Fruit fly (Drosophila melanogaster) whole organism, prepupa: ENCODE data around the gene SmydA-3.

Experiments
- CG11294 ChIP-seq: fragments of 200-800 bp; sonication (Bioruptor generic); IDR thresholded peaks from 2 replicates; pipeline ENCODE4 v1.3.6; 2022; ENCODE audit warnings: missing biosample characterization, missing genetic modification characterization
- CG1621 ChIP-seq: fragments of 200-800 bp; sonication (Bioruptor generic); optimal IDR thresholded peaks from 3 replicates; lab custom pipeline; 2018; ENCODE audit warnings: missing biosample characterization, mild to moderate bottlenecking, missing genetic modification characterization
- CG3032 ChIP-seq: fragments of 200-800 bp; optimal IDR thresholded peaks from 2 replicates; lab custom pipeline; 2019; ENCODE audit warnings: missing biosample characterization, mild to moderate bottlenecking, missing genetic modification characterization, moderate library complexity
- CG8632 ChIP-seq: fragments of 200-800 bp; sonication (Bioruptor generic); optimal IDR thresholded peaks from 3 replicates; lab custom pipeline; 2016; ENCODE audit warnings: missing biosample characterization, missing genetic modification characterization
- CG9139 ChIP-seq: fragments of 200-800 bp; sonication (Bioruptor generic); optimal IDR thresholded peaks from 3 replicates; lab custom pipeline; 2017; ENCODE audit warnings: missing biosample characterization, mild to moderate bottlenecking, missing genetic modification characterization
- Ets21C ChIP-seq: fragments of 200-800 bp; sonication (Bioruptor generic); optimal IDR thresholded peaks from 3 replicates; lab custom pipeline; 2016; ENCODE audit warnings: missing biosample characterization, missing genetic modification characterization
- Hr39 ChIP-seq: fragments of 200-800 bp; sonication (Bioruptor generic); optimal IDR thresholded peaks from 2 replicates; lab custom pipeline; 2016; ENCODE audit warnings: missing biosample characterization, missing genetic modification characterization
- dac ChIP-seq: fragments of 200-800 bp; sonication (Bioruptor generic); optimal IDR thresholded peaks from 2 replicates; lab custom pipeline; 2017; ENCODE audit warnings: missing biosample characterization, mild to moderate bottlenecking, missing genetic modification characterization
- fkh ChIP-seq: fragments of 200-800 bp; sonication (Bioruptor generic); optimal IDR thresholded peaks from 3 replicates; lab custom pipeline; 2017; ENCODE audit warnings: missing biosample characterization, mild to moderate bottlenecking, missing genetic modification characterization, moderate library complexity
- spab ChIP-seq: fragments of 200-800 bp; sonication (Bioruptor generic); optimal IDR thresholded peaks from 2 replicates; lab custom pipeline; 2017; ENCODE audit warnings: missing biosample characterization, mild to moderate bottlenecking, missing genetic modification characterization, missing genetic modification reagents
- svp ChIP-seq: fragments of 200-800 bp; sonication (Bioruptor generic); peaks from one replicate; lab custom pipeline; 2016; ENCODE audit warnings: missing biosample characterization, missing genetic modification characterization

DNA sequence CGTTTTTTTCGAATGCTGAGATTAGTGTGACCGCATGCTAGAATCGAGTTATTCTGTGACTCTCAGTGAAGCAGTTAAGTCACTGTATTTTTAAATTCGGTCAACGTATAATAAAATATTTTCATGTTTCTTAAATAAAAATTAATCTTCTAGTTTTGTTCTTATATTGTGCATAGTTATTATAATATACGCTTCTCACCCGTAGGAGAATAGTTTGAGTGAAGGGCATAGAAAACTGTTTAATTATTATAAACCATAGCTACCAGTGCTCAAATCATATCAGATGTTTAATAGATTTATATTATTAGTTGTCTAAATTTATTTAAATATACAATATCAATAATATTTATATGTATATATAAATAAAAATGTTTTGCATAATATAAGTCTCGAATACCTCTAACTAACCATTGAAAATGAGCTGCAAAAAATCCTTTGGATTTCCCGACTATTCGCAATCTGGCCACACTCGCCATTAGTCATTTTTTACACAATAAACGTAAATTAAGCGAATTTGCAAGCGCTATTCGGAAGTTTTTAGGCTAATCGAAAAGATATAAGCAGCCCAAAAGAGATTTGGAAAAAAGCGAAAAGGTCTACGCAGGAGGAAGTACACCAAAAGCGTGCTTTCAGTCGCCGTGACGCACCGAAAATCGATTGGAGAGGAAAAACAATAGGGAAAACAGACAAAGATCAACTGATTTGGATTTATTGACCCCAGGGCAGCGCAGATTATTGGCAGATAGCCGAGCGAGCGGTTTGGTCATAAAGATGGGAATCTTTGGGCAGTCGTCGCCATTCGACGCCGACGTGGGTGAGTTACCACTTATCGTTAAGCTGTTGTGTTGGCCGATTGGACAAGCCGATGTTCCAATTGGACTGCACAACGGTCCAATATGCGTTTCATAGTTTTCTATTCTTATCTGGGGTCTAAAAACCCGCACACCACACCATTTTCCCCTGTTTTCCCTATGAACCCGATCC lies 8.4 kb downstream of the SmydA-3 start, which contains the start of the genes aurB and Stam:
- TF ChIP-seq CG3032 (peak; percentile 59), CG8632 (GFP tag; lab: Kevin White, UChicago) (peak; percentile 41), CG9139 (GFP tag; lab: Kevin White, UChicago) (no peak), svp (GFP tag; lab: Kevin White, UChicago) (peak; percentile 92), Hr39 (peak; percentile 6), fkh (GFP tag; lab: Kevin White, UChicago) (no peak), spab (GFP tag; lab: Kevin White, UChicago) (no peak), dac (GFP tag; lab: Kevin White, UChicago) (no peak), CG1621 (tag; lab: Kevin White, UChicago) (no peak), Ets21C (GFP tag; lab: Kevin White, UChicago) (no peak), CG11294 (GFP tag; lab: Robert Waterston, UW) (no peak)
